Fruit fly (Drosophila melanogaster) whole organism, embryonic: Measurements from ENCODE around the gene Nse4.

Source experiments
- CG10147 ChIP-seq: fragments of 200-800 bp; sonication (Bioruptor generic); optimal IDR thresholded peaks from 2 replicates; lab custom pipeline; 2019; ENCODE audit warnings: missing biosample characterization, mild to moderate bottlenecking, missing genetic modification characterization, moderate library complexity
- CG10267 ChIP-seq: fragments of 200-800 bp; sonication (Bioruptor generic); optimal IDR thresholded peaks from 2 replicates; lab custom pipeline; 2018; ENCODE audit warnings: missing biosample characterization, mild to moderate bottlenecking, missing genetic modification characterization, moderate library complexity
- CG11696 ChIP-seq: fragments of 200-800 bp; sonication (Bioruptor generic); IDR thresholded peaks from 2 replicates; pipeline ENCODE4 v1.3.6; 2022; ENCODE audit warnings: missing biosample characterization, missing genetic modification characterization
- CG12659 ChIP-seq: fragments of 200-800 bp; sonication (Bioruptor generic); optimal IDR thresholded peaks from 3 replicates; lab custom pipeline; 2017; ENCODE audit warnings: mild to moderate bottlenecking, missing biosample characterization, missing genetic modification reagents, missing genetic modification characterization
- CG13775 ChIP-seq: fragments of 200-800 bp; sonication (Bioruptor generic); optimal IDR thresholded peaks from 3 replicates; lab custom pipeline; 2017; ENCODE audit warnings: missing biosample characterization, mild to moderate bottlenecking, missing genetic modification characterization
- CG14441 ChIP-seq: fragments of 200-800 bp; sonication (Bioruptor generic); IDR thresholded peaks from 2 replicates; pipeline ENCODE4 v1.3.6; 2022; ENCODE audit warnings: missing biosample characterization, missing genetic modification characterization
- CG1603 ChIP-seq: fragments of 200-800 bp; sonication (Bioruptor generic); optimal IDR thresholded peaks from 2 replicates; lab custom pipeline; 2019; ENCODE audit warnings: missing biosample characterization, mild to moderate bottlenecking, missing genetic modification characterization, moderate library complexity
- CG16863 ChIP-seq: fragments of 200-800 bp; sonication (Bioruptor generic); optimal IDR thresholded peaks from 3 replicates; lab custom pipeline; 2016; ENCODE audit warnings: missing biosample characterization, missing genetic modification characterization
- CG17568 ChIP-seq: fragments of 200-800 bp; sonication (Bioruptor generic); optimal IDR thresholded peaks from 2 replicates; lab custom pipeline; 2018; ENCODE audit warnings: missing biosample characterization, mild to moderate bottlenecking, missing genetic modification characterization, moderate library complexity
- CG18011 ChIP-seq: fragments of 200-800 bp; sonication (Bioruptor generic); optimal IDR thresholded peaks from 2 replicates; lab custom pipeline; 2017; ENCODE audit warnings: missing biosample characterization, missing genetic modification characterization, mild to moderate bottlenecking, moderate library complexity, missing genotype
- CG2889 ChIP-seq: fragments of 200-800 bp; sonication (Bioruptor generic); IDR thresholded peaks from 3 replicates; pipeline ENCODE4 v1.3.6; 2022; ENCODE audit warnings: missing biosample characterization, missing genetic modification characterization
- CG30431 ChIP-seq: fragments of 200-800 bp; sonication (Bioruptor generic); optimal IDR thresholded peaks from 2 replicates; lab custom pipeline; 2017; ENCODE audit warnings: missing biosample characterization, missing genetic modification characterization
- CG43689 ChIP-seq: fragments of 200-800 bp; sonication (Bioruptor generic); IDR thresholded peaks from 2 replicates; pipeline ENCODE4 v1.3.6; 2022; ENCODE audit warnings: missing biosample characterization, missing genetic modification characterization
- CG4404 ChIP-seq: fragments of 200-800 bp; sonication (Bioruptor generic); IDR thresholded peaks from 2 replicates; pipeline ENCODE4 v1.3.6; 2022; ENCODE audit warnings: missing biosample characterization, missing genetic modification characterization
- CG5245 ChIP-seq: fragments of 200-800 bp; sonication (Bioruptor generic); optimal IDR thresholded peaks from 3 replicates; lab custom pipeline; 2016; ENCODE audit warnings: missing biosample characterization, missing genetic modification characterization
- CG6689 ChIP-seq: fragments of 200-800 bp; sonication (Bioruptor generic); IDR thresholded peaks from 2 replicates; pipeline ENCODE4 v1.3.6; 2022; ENCODE audit warnings: missing biosample characterization, missing genetic modification characterization
- CG7372 ChIP-seq: fragments of 200-800 bp; sonication (Bioruptor generic); IDR thresholded peaks from 2 replicates; pipeline ENCODE4 v1.3.6; 2022; ENCODE audit warnings: missing biosample characterization, missing genetic modification characterization
- CG7556 ChIP-seq: fragments of 200-800 bp; sonication (Bioruptor generic); optimal IDR thresholded peaks from 2 replicates; lab custom pipeline; 2017; ENCODE audit warnings: missing biosample characterization, mild to moderate bottlenecking, missing genetic modification characterization
- CG8290 ChIP-seq, 3 experiments: fragments of 200-800 bp; sonication (Bioruptor generic); optimal IDR thresholded peaks; 2 replicates each; lab custom pipeline; 2016 to 2019; ENCODE audit warnings: missing biosample characterization in 3 of 3, missing genetic modification characterization in 3 of 3, mild to moderate bottlenecking in 2 of 3, moderate library complexity in 1 of 3
- Dp ChIP-seq: fragments of 200-800 bp; sonication (Bioruptor generic); optimal IDR thresholded peaks from 2 replicates; lab custom pipeline; 2018; ENCODE audit warnings: missing biosample characterization, mild to moderate bottlenecking, missing genetic modification characterization, moderate library complexity
- Eip74EF ChIP-seq, 2 experiments: fragments of 200-800 bp in 1 of 2; fragments of >200 bp in 1 of 2; sonication (Bioruptor generic) in 1 of 2; optimal IDR thresholded peaks; 2 replicates each; lab custom pipeline; 2017 to 2019; ENCODE audit warnings: missing biosample characterization in 2 of 2, missing genetic modification characterization in 2 of 2, mild to moderate bottlenecking in 1 of 2, moderate library complexity in 1 of 2
- Elba2 ChIP-seq: fragments of 200-800 bp; sonication (Bioruptor generic); optimal IDR thresholded peaks from 3 replicates; lab custom pipeline; 2016; ENCODE audit warnings: missing biosample characterization, missing genetic modification characterization
- Ets65A ChIP-seq: fragments of 200-800 bp; sonication (Bioruptor generic); peaks from one replicate; lab custom pipeline; 2016; ENCODE audit warnings: missing biosample characterization, missing genetic modification characterization
- Hand ChIP-seq: fragments of 200-800 bp; sonication (Bioruptor generic); optimal IDR thresholded peaks from 2 replicates; lab custom pipeline; 2017; ENCODE audit warnings: mild to moderate bottlenecking, missing biosample characterization, missing genetic modification reagents, missing genetic modification characterization
- Hey ChIP-seq: fragments of 200-800 bp; sonication (Bioruptor generic); optimal IDR thresholded peaks from 3 replicates; lab custom pipeline; 2018; ENCODE audit warnings: missing biosample characterization, mild to moderate bottlenecking, missing genetic modification characterization
- Mad ChIP-seq: fragments of 200-800 bp; sonication (Bioruptor generic); optimal IDR thresholded peaks from 2 replicates; lab custom pipeline; 2016; ENCODE audit warnings: missing biosample characterization, missing genetic modification characterization
- Max ChIP-seq: fragments of 200-800 bp; sonication (Bioruptor generic); optimal IDR thresholded peaks from 2 replicates; lab custom pipeline; 2016; ENCODE audit warnings: missing biosample characterization, mild to moderate bottlenecking, missing genetic modification characterization
- Nf-YA ChIP-seq: fragments of 200-800 bp; sonication (Bioruptor generic); IDR thresholded peaks from 2 replicates; pipeline ENCODE4 v1.3.6; 2022; ENCODE audit warnings: missing biosample characterization, missing genetic modification characterization
- NfI ChIP-seq: fragments of 200-800 bp; sonication (Bioruptor generic); optimal IDR thresholded peaks from 3 replicates; lab custom pipeline; 2018; ENCODE audit warnings: missing biosample characterization, mild to moderate bottlenecking, missing genetic modification characterization, moderate library complexity
- Opbp ChIP-seq: fragments of 200-800 bp; sonication (Bioruptor generic); IDR thresholded peaks from 3 replicates; pipeline ENCODE4 v1.3.6; 2022; ENCODE audit warnings: missing biosample characterization, missing genetic modification characterization; ENCODE audit not compliant: partially characterized antibody
- Rfx ChIP-seq: fragments of 200-800 bp; sonication (Bioruptor generic); IDR thresholded peaks from 2 replicates; pipeline ENCODE4 v1.3.6; 2022; ENCODE audit warnings: missing biosample characterization, missing genetic modification characterization
- Sry-δ ChIP-seq: fragments of 200-800 bp; sonication (Bioruptor generic); optimal IDR thresholded peaks from 2 replicates; lab custom pipeline; 2016; ENCODE audit warnings: missing biosample characterization, missing genetic modification characterization
- TFAM ChIP-seq: fragments of 200-800 bp; sonication (Bioruptor generic); optimal IDR thresholded peaks from 2 replicates; lab custom pipeline; 2017; ENCODE audit warnings: missing biosample characterization, missing genetic modification characterization, inconsistent platforms
- amos ChIP-seq: fragments of 200-800 bp; sonication (Bioruptor generic); IDR thresholded peaks from 2 replicates; pipeline ENCODE4 v1.3.6; 2022; ENCODE audit warnings: missing biosample characterization, missing genetic modification characterization; ENCODE audit not compliant: partially characterized antibody
- ato ChIP-seq: fragments of 200-800 bp; sonication (Bioruptor generic); IDR thresholded peaks from 2 replicates; pipeline ENCODE4 v1.3.6; 2022; ENCODE audit warnings: missing biosample characterization, missing genetic modification characterization; ENCODE audit not compliant: partially characterized antibody
- btn ChIP-seq: fragments of 200-800 bp; sonication (Bioruptor generic); optimal IDR thresholded peaks from 2 replicates; lab custom pipeline; 2016; ENCODE audit warnings: missing biosample characterization, missing genetic modification characterization
- da ChIP-seq: fragments of 200-800 bp; sonication (Bioruptor generic); optimal IDR thresholded peaks from 2 replicates; lab custom pipeline; 2016; ENCODE audit warnings: missing biosample characterization, missing genetic modification characterization
- ftz-f1 ChIP-seq: fragments of 200-800 bp; sonication (Bioruptor generic); optimal IDR thresholded peaks from 2 replicates; lab custom pipeline; 2016; ENCODE audit warnings: missing biosample characterization, missing genetic modification characterization
- gce ChIP-seq: fragments of 200-800 bp; sonication (Bioruptor generic); IDR thresholded peaks from 3 replicates; pipeline ENCODE4 v1.3.6; 2022; ENCODE audit warnings: missing biosample characterization, missing genetic modification characterization
- gem ChIP-seq: fragments of 200-800 bp; sonication (Bioruptor generic); optimal IDR thresholded peaks from 2 replicates; lab custom pipeline; 2019; ENCODE audit warnings: missing biosample characterization, mild to moderate bottlenecking, missing genetic modification characterization, moderate library complexity
- ham ChIP-seq: fragments of 200-800 bp; sonication (Bioruptor generic); IDR thresholded peaks from 2 replicates; pipeline ENCODE4 v1.3.6; 2022; ENCODE audit warnings: missing biosample characterization, missing genetic modification characterization
- lab ChIP-seq: fragments of 200-800 bp; sonication (Bioruptor generic); optimal IDR thresholded peaks from 3 replicates; lab custom pipeline; 2017; ENCODE audit warnings: missing biosample characterization, missing genetic modification characterization, mild to moderate bottlenecking, moderate library complexity, missing genetic modification reagents
- ranshi ChIP-seq: fragments of 200-800 bp; sonication (Bioruptor generic); IDR thresholded peaks from 2 replicates; pipeline ENCODE4 v1.3.6; 2022; ENCODE audit warnings: missing biosample characterization, missing genetic modification characterization
- run ChIP-seq: fragments of 200-800 bp; sonication (Bioruptor generic); optimal IDR thresholded peaks from 3 replicates; lab custom pipeline; 2018; ENCODE audit warnings: missing biosample characterization, mild to moderate bottlenecking, missing genetic modification characterization
- schlank ChIP-seq: fragments of 200-800 bp; sonication (Bioruptor generic); optimal IDR thresholded peaks from 2 replicates; lab custom pipeline; 2018; ENCODE audit warnings: missing biosample characterization, mild to moderate bottlenecking, missing genetic modification characterization
- stc ChIP-seq: fragments of 200-800 bp; sonication (Bioruptor generic); IDR thresholded peaks from 2 replicates; pipeline ENCODE4 v1.3.6; 2022; ENCODE audit warnings: missing biosample characterization, missing genetic modification characterization
- ttk ChIP-seq: fragments of 200-800 bp; sonication (Bioruptor generic); IDR thresholded peaks from 2 replicates; pipeline ENCODE4 v2.1.2; 2022; ENCODE audit warnings: missing biosample characterization, missing genetic modification characterization
- tx ChIP-seq: fragments of 200-800 bp; sonication (Bioruptor generic); optimal IDR thresholded peaks from 2 replicates; lab custom pipeline; 2016; ENCODE audit warnings: missing biosample characterization, missing genetic modification characterization
- vnd ChIP-seq: fragments of 200-800 bp; sonication (Bioruptor generic); IDR thresholded peaks from 3 replicates; pipeline ENCODE4 v1.3.6; 2022; ENCODE audit warnings: missing biosample characterization, missing genetic modification characterization; ENCODE audit not compliant: partially characterized antibody
- zen2 ChIP-seq: fragments of 200-800 bp; sonication (Bioruptor generic); IDR thresholded peaks from 3 replicates; pipeline ENCODE4 v1.3.6; 2022; ENCODE audit warnings: missing biosample characterization, missing genetic modification characterization; ENCODE audit not compliant: partially characterized antibody
- zfh1 ChIP-seq: fragments of 200-800 bp; sonication (Bioruptor generic); IDR thresholded peaks from 3 replicates; pipeline ENCODE4 v1.3.6; 2022; ENCODE audit warnings: missing biosample characterization, missing genetic modification characterization

Gene Nse4

DNA sequence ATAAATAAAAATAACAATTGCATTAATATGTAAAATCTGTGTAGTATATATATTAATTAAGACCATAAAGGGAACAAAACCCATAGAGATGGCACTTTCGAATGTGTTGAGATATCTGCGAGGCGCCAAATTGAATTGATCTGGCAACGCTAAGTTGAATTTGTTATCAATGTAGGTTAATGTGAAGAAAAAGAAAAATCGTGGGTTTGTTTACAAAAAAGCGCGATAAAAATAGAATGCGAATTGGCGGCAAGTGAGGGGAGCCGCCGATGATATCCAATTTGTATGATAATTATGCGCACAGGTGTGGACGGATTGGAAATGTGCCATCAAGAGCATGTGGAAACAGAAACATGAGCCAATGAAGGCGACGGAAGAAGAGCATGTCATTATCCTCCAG is 40.6 kb downstream of the Nse4 start (continued):
- TF ChIP-seq CG8290 (GFP tag; optimal IDR thresholded peaks at IDR 0.05; lab: Kevin White, UChicago) (no peak), CG8290 (tag; optimal IDR thresholded peaks at IDR 0.05; lab: Kevin White, UChicago) (no peak), Dp (GFP tag; lab: Kevin White, UChicago) (peak; percentile 99), btn (no peak), CG2889 (GFP tag; lab: Robert Waterston, UW) (no peak), tx (no peak), CG43689 (GFP tag; lab: Robert Waterston, UW) (no peak), CG4404 (GFP tag; lab: Robert Waterston, UW) (no peak), Hand (GFP tag; lab: Kevin White, UChicago) (no peak), Rfx (no peak), schlank (tag; lab: Kevin White, UChicago) (no peak), ato (GFP tag; lab: Robert Waterston, UW) (0 out of 2 replicates have a peak, but pooled peaks have one; percentile 14), TFAM (GFP tag; lab: Kevin White, UChicago) (no peak), vnd (GFP tag; lab: Robert Waterston, UW) (no peak), Opbp (GFP tag; lab: Robert Waterston, UW) (peak; percentile 23; the same call in 1 of the 3 replicates), CG10267 (peak; percentile 1), zen2 (GFP tag; lab: Robert Waterston, UW) (no peak), ftz-f1 (GFP tag; lab: Kevin White, UChicago) (no peak), CG10147 (GFP tag; lab: Kevin White, UChicago) (no peak), stc (no peak), Sry-δ (peak; percentile 80), Ets65A (GFP tag; lab: Kevin White, UChicago) (peak; percentile 42), CG17568 (GFP tag; lab: Kevin White, UChicago) (no peak), Max (no peak), Elba2 (no peak), CG12659 (GFP tag; lab: Kevin White, UChicago) (peak; percentile 14), CG16863 (no peak), zfh1 (no peak), da (GFP tag; lab: Kevin White, UChicago) (no peak), Nf-YA (GFP tag; lab: Robert Waterston, UW) (no peak), Hey (tag; lab: Kevin White, UChicago) (no peak), Eip74EF (GFP tag; optimal IDR thresholded peaks at IDR 0.05; lab: Kevin White, UChicago) (no peak), ttk (no peak), lab (GFP tag; lab: Kevin White, UChicago) (no peak), CG30431 (no peak), Mad (no peak), CG6689 (no peak), amos (GFP tag; lab: Robert Waterston, UW) (peak; percentile 49; the same call in 1 of the 2 replicates), CG5245 (GFP tag; lab: Kevin White, UChicago) (no peak), gce (GFP tag; lab: Robert Waterston, UW) (no peak), CG13775 (GFP tag; lab: Kevin White, UChicago) (no peak), CG7372 (GFP tag; lab: Robert Waterston, UW) (no peak), NfI (no peak), ham (no peak), CG1603 (tag; lab: Kevin White, UChicago) (peak; percentile 52), CG18011 (no peak), gem (tag; lab: Kevin White, UChicago) (no peak), CG7556 (GFP tag; lab: Kevin White, UChicago) (no peak), ranshi (no peak), run (no peak), CG14441 (GFP tag; lab: Robert Waterston, UW) (no peak), CG11696 (GFP tag; lab: Robert Waterston, UW) (no peak)
